Worm (Caenorhabditis elegans): ENCODE data around the gene hpo-34.

DNA sequence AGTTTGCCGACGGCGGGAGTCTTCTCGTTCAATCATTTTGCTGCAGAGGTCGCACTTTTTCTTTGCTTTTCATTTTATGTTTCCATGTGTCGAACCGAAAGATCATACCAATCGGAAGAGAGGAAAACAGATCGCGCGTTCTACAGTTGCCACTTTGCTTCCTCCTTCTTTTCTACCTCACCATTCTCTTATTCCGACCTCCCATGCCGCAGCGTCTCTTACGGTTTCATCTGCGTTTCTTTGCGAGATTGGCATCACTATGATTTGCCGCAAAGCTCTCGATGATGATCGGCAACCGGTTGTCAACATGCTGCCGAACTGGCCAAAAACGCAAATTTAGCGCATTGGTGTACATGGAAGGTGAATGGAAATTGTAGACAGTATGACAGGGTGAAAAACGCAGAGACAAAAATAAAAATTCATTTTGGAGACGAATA lies 44.7 kb downstream of the hpo-34 start:
- TF ChIP-seq fkh-10 (GFP tag; optimal IDR thresholded peaks at IDR 0.05), result no peak
- TF ChIP-seq ZK546.5 (tag; optimal IDR thresholded peaks at IDR 0.05), result no peak

Data from whole organism, L4 larva.